Worm (Caenorhabditis elegans) whole organism, dauer: ENCODE results near the gene znfx-1.

ENCODE experiments used
- unc-62 ChIP-seq: sonication (generic microtip); optimal IDR thresholded peaks from 2 replicates; lab custom pipeline; 2017; ENCODE audit warnings: missing biosample characterization, missing genetic modification reagents, missing genetic modification characterization

Gene znfx-1

DNA sequence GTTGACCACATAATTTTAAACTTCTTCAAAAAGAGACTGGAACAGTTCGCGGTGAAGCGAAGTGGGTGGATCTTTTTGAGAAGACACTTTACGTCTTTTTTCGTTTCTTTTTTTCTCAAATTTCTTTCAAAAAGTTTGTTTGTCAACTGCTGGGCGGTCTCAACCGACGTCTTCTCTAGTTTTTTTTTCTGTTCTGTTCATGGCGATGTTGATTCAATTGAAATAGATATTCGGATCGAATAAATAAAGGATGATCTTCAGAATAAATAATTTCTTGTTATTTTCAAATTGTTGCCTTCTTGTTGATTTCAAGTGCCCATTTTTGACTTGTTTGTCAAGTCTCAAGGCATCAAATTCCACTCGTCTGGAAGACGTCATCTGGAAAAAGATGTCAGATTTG is 37.0 kb downstream of the znfx-1 start, which contains the start of gene T26C5.4:
Gene T26C5.4, minus strand, starts transcription at position 101 of the 400 bp plus-strand sequence.
- TF ChIP-seq unc-62 (GFP tag; lab: Kevin White, UChicago): no peak

DNA sequence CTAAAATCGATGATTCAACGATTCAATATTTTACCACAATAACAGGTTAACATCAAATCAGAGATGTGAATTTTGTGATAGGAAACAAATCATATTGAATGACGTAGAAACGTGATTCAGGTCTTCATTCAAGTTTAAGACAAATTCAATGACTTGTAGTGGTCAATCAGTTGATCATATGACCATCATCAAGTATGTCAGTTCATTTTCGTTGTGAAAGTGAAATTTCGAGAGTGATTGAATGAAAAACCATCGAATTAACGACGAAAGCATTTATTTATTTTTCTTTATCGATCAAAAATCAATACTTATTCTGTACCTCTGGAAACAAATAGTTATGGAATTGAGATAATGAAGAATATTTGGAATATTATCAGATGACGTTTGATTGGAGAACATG is 38.1 kb downstream of the znfx-1 start:
- TF ChIP-seq unc-62 (GFP tag; lab: Kevin White, UChicago): no peak

DNA sequence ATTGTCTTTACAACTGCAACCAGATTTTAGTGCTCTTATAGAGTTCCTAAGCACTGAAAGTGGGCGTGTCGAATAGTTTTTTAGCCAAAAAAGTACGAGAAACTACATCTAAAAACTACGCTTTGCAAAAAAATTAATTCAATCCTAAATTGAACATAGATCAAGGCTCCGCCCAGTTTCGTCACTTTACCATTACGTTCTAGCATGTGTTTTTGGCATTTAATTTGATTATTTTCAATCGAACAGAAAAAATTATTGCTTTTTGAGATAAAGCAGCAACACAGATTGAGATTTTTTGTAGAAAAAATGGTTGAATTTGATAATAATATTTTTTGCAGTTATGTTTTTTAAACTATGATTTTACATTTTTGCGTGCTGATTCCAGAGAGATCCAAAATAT is 40.7 kb downstream of the znfx-1 start, which contains the start of gene nlp-82:
Gene nlp-82, minus strand, starts transcription at position 101 of the 400 bp plus-strand sequence.
- no peak for TF ChIP-seq unc-62 (GFP tag; lab: Kevin White, UChicago)

DNA sequence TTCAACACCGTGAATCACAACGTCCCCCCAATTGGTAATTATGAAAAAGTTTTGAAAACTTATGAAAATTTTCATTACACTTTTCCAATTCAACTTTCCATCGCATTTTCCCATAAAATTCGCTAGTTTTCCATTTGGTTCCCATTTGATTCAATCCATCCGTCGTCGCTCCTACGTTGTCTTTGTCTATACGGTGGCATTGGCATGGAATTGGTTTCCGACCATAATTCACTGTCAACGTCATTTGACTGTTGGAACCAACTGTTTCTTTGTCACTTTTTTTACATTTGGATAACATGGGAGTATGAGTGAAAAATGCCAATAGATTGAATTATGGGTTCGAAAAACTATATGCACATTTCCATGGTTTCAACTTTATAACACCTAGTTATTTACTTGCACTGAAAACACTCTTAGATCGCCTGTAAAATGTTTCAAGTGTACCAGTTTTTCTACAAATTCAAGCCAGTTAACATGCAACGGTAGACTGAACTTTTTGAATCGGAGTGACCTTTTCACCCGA is 44.6 kb downstream of the znfx-1 start:
- TF ChIP-seq unc-62 (GFP tag; lab: Kevin White, UChicago): no peak

DNA sequence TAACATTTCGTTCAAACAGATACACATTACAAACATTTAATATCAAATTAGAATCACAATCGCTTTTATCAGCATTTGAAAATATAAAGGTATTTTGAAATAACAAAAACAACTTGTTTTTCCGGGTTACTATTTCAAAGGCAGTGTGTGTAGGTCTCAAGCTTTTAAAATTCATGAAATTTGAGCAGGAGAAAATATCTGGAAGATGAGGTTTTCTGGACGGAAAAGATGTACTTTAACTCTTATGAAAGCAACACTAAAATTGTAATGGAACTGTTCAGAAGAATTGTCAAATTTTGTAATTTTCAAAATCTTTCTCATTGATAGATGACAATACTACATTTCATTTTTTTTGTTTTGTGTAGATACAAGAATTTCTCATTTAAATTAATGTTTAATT is 45.1 kb downstream of the znfx-1 start:
- TF ChIP-seq unc-62 (GFP tag; lab: Kevin White, UChicago): no peak

DNA sequence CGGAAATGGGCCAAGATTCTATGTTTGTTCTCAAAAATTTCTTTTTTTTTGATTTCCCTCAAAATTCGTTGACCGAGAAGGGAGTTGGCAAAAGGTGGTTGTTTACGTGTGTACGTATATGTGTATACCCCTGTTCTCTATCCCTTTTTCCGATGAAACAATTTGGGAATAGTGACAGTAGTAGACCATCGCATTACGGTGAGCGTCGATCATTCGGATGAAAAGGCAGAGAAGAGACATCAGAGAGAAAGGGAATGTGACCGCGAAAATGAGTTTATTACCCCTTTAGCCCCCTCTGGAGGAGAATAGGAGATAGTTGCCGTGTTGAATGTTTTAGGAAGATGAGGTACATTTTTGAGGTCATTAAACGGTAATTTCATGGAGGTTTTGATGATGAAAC is 46.6 kb downstream of the znfx-1 start:
- no peak for TF ChIP-seq unc-62 (GFP tag; lab: Kevin White, UChicago)

DNA sequence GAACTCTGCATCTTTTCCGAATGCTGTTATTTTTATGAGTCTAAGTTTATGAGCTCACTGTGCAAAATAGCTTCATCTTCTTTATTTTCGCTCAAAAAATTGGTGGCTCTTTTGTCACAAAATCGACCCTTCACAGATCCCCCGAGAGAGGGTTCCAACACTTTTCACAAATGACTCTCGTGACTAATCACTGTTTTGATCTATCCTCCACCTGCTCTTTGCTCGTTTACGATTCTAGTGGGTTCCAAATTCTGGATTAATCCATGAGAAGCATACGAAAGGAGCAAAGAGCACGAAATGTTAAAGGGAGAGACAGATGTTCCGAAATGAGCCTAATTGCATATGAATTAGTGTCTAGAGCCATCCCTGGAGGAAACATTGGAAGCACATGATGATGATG is 47.9 kb downstream of the znfx-1 start:
- TF ChIP-seq unc-62 (GFP tag; lab: Kevin White, UChicago): no peak

DNA sequence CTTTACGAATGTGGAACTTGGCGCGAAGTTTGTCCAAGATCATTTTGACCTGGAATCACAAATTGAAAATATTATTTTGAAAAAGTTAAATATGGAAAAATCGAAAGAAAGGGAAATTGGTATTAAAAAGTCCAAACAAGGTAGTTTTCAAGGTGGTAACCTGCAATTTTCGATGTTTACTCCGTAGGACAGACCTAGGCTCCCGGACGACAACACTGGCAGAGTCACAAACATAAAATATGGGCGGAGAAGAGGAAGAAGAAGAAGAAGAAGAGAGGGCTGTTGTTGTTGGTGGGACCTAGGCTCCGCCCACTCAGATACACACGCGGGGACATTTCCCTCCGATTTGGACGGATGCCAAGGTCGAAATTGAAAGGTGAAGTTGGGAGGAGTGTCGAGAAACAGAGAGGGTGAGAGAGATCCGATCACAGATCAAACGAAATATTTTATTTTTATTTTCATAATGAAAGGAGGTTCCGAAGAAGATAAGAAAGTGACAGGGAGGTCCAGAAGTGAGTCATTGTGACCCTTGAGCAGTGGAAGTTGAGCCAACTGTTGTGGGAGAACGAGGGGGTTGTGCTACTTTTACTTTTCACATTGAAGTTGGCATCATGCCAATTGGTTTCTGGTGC is 48.6 kb downstream of the znfx-1 start, which contains the start of gene aqp-2:
Gene aqp-2, minus strand, starts transcription at position 51 of the 632 bp plus-strand sequence.
- TF ChIP-seq unc-62 (GFP tag; lab: Kevin White, UChicago): no peak

DNA sequence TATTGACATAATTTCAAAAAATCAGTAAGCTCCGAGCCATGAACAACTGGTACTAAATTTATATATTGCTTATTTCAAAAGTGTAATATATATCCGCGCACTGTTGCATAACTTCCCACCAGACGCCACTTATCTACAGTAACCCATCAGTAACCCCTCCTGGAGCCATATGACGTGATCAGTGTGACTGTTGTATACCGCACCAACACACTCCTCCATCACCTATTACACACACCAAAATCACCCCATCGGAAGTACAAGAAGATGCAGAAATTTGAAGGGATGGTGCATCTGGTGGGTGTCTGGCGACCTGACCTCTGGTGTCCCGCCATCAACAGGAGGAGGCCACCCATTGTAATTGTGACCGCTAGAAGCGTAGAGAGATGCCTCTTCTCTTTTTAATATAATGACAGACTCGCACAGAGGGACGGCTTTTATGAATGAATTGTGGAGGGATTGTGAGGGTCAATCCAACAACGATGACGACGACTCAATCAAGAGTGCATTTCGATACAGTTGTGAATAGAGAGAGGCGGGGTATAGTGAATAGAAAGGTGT is 49.5 kb downstream of the znfx-1 start:
- TF ChIP-seq unc-62 (GFP tag; lab: Kevin White, UChicago): no peak

DNA sequence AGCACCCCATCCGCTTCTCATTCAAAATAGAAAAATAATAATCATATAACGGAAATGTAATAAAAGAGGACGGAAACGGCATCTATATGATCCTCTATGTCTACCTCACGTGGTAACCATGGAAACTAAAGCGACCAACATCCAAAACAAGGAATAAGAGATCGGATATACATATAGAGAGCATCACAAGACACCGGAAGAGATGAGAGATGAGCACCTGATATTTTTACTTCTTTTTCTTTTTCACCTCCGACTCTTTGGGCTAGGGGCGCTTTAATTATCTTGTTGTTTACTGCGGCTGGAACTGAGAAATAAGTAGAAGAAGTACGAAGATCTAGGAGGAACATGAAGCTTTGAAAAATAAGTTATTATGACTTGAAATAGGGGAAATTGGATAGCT is 50.3 kb downstream of the znfx-1 start:
- no peak for TF ChIP-seq unc-62 (GFP tag; lab: Kevin White, UChicago)

DNA sequence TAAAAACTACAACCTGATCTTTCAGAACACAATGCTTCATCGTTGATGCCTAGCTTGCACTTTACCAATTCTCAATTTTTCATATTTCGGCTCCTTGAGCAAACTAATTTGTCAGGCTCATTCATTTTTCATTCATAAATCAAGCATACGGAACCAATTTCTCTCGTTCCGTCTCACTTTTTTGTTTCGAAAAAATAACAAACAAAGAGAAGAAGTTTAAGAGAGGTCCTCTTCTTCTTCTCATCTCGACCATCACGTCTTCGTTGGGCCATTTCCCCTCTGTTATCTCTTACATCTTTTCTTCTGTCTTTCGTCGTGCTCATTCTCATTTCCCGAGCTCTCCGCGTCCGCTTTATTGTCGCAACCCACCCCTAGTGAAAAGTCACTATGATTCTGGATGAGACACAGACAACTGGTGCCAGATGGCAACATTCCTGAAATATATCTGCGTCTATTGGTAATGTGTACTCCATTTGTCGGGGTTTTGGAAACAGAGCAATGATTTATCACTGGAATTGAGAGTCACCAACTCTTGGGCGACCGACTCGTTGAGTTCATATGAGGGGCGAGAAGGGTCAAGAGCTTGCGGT is 51.3 kb downstream of the znfx-1 start:
- TF ChIP-seq unc-62 (GFP tag; lab: Kevin White, UChicago): no peak

DNA sequence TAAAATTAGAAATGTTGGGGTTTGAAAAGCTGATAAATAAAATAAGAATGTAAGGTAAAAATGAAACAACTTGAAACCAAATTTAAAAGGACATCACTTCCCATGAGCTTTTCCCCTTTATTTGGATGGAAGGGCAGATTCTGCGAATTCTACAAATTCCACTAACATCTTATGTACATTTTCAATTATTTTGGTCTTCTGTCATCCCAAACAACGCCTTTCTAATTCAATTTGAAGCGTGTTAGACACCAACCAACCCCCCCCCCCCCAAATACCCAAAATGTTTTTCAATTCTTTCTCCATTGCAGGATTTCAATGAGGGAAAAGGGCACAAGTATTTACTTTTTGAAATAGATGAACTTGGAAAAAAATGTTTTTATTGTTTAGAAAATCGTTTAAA is 52.2 kb downstream of the znfx-1 start:
- no peak for TF ChIP-seq unc-62 (GFP tag; lab: Kevin White, UChicago)

DNA sequence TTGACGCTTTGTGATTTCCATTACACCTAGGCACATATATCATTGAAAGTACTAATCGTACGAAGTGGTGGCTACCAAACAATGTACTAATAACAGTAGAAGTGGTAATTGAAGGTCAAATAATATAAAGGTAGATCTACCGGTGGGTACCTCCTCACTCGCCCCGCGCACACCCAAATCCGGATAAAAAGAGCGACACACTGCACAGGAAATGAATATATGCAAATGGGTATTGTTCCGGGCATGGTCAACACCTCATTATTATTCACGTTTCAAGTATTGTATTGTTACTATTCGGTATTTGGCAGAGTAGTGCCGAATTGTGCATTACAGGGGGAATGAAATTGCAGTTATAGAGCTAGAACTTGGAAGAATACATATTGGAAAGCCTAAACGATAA is 52.8 kb downstream of the znfx-1 start:
- no peak for TF ChIP-seq unc-62 (GFP tag; lab: Kevin White, UChicago)

DNA sequence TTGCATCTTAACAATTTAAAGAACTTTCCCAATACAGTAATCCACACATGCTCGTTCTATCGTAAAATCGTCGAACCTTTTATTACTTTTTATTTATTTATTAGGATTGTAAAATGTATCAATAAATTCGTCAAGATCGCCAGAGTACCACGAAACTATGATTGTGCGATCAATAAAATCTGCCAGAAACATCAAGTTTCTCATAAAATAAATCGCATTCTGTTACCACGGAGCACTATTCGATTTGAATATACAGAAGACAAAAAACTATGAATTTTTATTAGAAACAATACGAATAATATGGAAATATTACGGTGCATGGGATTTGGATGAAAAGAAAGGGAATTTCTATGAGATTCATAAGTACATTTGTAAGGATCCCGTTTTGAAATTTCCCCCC is 53.3 kb downstream of the znfx-1 start, which contains the start of gene C01G6.2:
Gene C01G6.2, plus strand, starts transcription at position 301 of the 400 bp plus-strand sequence.
- no peak for TF ChIP-seq unc-62 (GFP tag; lab: Kevin White, UChicago)

DNA sequence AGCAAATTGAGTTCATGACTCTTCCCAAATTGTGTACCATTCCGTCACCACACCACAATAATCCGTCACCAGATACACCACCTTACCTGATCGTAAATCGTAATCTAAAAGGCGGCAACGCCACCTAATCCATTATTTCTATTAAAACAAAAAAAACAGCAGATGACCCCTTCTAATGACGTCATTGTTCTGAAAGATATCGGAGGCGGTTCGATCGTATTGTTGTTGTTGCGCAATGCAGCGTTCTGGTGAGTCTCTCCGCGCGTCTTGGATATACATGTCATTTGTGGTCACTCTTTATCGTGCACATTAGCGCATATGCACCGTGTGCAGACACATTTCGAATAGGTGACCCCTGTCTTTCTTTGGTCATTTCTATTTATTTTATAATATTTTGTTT is 55.5 kb downstream of the znfx-1 start:
- no peak for TF ChIP-seq unc-62 (GFP tag; lab: Kevin White, UChicago)

DNA sequence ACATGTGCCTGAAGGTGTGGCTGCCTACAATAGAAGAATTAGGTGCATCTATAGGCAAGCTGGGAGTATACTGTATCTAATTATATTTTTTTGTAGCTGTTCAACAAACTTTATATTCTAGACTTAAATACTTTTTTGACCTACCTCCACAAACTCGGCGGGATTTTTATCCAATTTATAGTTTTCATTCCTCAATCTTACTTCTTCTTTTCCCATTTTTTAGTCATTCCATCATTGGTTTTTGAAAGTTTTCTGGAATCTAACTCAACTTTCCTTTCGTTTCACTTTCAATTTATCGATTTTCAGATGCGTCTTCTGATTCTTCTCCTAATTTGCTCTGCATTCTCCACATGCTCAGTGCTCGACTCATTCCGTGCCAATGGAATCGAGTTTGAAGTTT is 56.1 kb downstream of the znfx-1 start, which contains the start of gene C01G6.3:
Gene C01G6.3, plus strand, starts transcription at position 301 of the 400 bp plus-strand sequence.
- no peak for TF ChIP-seq unc-62 (GFP tag; lab: Kevin White, UChicago)
